Fruit fly (Drosophila melanogaster) whole organism, embryonic: ENCODE data around the gene Slimp.

Experiments
- CG10267 ChIP-seq: fragments of 200-800 bp; sonication (Bioruptor generic); optimal IDR thresholded peaks from 2 replicates; lab custom pipeline; 2018; ENCODE audit warnings: missing biosample characterization, mild to moderate bottlenecking, missing genetic modification characterization, moderate library complexity
- CG18764 ChIP-seq: fragments of 200-800 bp; sonication (Bioruptor generic); optimal IDR thresholded peaks from 3 replicates; lab custom pipeline; 2016; ENCODE audit warnings: missing biosample characterization, missing genetic modification characterization
- Gug ChIP-seq: fragments of 200-800 bp; sonication (Bioruptor generic); IDR thresholded peaks from 4 replicates; pipeline ENCODE4 v1.3.6; 2022; ENCODE audit warnings: missing biosample characterization, missing genetic modification characterization
- aop ChIP-seq: fragments of 200-800 bp; sonication (Bioruptor generic); IDR thresholded peaks from 2 replicates; pipeline ENCODE4 v1.3.6; 2022; ENCODE audit warnings: missing biosample characterization, missing genetic modification characterization
- bowl ChIP-seq: fragments of 200-800 bp; sonication (Bioruptor generic); IDR thresholded peaks from 2 replicates; pipeline ENCODE4 v1.3.6; 2022; ENCODE audit warnings: missing biosample characterization, missing genetic modification characterization
- ems ChIP-seq: fragments of 200-800 bp; sonication (Bioruptor generic); optimal IDR thresholded peaks from 3 replicates; lab custom pipeline; 2016; ENCODE audit warnings: missing biosample characterization, missing genetic modification characterization
- row ChIP-seq: fragments of 200-800 bp; sonication (Bioruptor generic); IDR thresholded peaks from 3 replicates; pipeline ENCODE4 v1.3.6; 2022; ENCODE audit warnings: missing biosample characterization, missing genetic modification characterization
- shn ChIP-seq: fragments of 200-800 bp; sonication (Bioruptor generic); optimal IDR thresholded peaks from 3 replicates; lab custom pipeline; 2016; ENCODE audit warnings: missing biosample characterization, missing genetic modification characterization
- z ChIP-seq: fragments of 200-800 bp; sonication (Bioruptor generic); IDR thresholded peaks from 3 replicates; pipeline ENCODE4 v1.3.6; 2022; ENCODE audit warnings: missing biosample characterization, missing genetic modification characterization

DNA sequence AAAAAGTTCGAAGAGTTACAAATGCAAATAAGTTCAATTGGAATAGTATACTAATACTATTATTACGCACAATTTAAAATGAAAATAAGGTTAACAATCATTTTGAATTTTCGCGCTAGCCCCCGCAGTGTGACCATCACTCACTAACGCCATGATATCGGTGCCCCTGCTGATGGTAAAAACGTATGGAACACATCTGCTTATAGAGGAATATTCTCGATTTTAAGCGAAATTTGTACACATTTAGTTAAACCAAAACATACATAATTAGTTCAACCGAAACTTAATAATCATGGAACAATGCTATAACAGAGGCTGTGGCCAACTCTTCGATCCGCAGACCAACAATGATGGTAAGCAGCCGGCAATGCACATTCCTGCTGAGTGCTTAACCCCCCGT, 37.4 kb upstream of the Slimp start, which contains the start of gene mora:
- no peak for TF ChIP-seq Gug (GFP tag; lab: Robert Waterston, UW)
- TF ChIP-seq shn (GFP tag; lab: Kevin White, UChicago): no peak
- TF ChIP-seq bowl (GFP tag; lab: Robert Waterston, UW): no peak
- peak; percentile 11; the same call in 1 of the 3 replicates for TF ChIP-seq row (GFP tag; lab: Robert Waterston, UW)
- no peak for TF ChIP-seq CG18764 (GFP tag; lab: Kevin White, UChicago)
- TF ChIP-seq z (GFP tag; lab: Robert Waterston, UW): no peak
- TF ChIP-seq CG10267 (tag; lab: Kevin White, UChicago): peak; percentile 22
- TF ChIP-seq ems: no peak
- no peak for TF ChIP-seq aop (GFP tag; lab: Robert Waterston, UW)
